Worm (Caenorhabditis elegans): ENCODE measurements around the gene C27D6.15.

- no peak for TF ChIP-seq F13H6.1 (tag; optimal IDR thresholded peaks at IDR 0.05)
- no peak for TF ChIP-seq unc-39 (tag; optimal IDR thresholded peaks at IDR 0.05)
- TF ChIP-seq unc-55 (GFP tag; optimal IDR thresholded peaks at IDR 0.05), result no peak
- no peak for TF ChIP-seq peb-1 (tag; optimal IDR thresholded peaks at IDR 0.05)
- no peak for TF ChIP-seq nhr-11 (tag; optimal IDR thresholded peaks at IDR 0.05)
- no peak for TF ChIP-seq aly-2 (tag; optimal IDR thresholded peaks at IDR 0.05)
- no peak for TF ChIP-seq nhr-25 (tag; optimal IDR thresholded peaks at IDR 0.05)
- no peak for TF ChIP-seq snpc-4 (tag; optimal IDR thresholded peaks at IDR 0.05)
- TF ChIP-seq crh-2 (tag; optimal IDR thresholded peaks at IDR 0.05), result no peak
- no peak for TF ChIP-seq egl-27 (tag; optimal IDR thresholded peaks at IDR 0.05)
- no peak for TF ChIP-seq elt-3 (tag; optimal IDR thresholded peaks at IDR 0.05)
- TF ChIP-seq unc-62 (GFP tag; optimal IDR thresholded peaks at IDR 0.05), result no peak
Observed at ce11 chrII:5212675-5213074, 41.0 kb downstream of the C27D6.15 start, which contains the start of gene C34F11.1.
